Worm (Caenorhabditis elegans) whole organism, L4/young adult: Measurements from ENCODE around the gene C25H3.11.

Source experiments
- W03F9.2 ChIP-seq: fragments of 150-350 bp; optimal IDR thresholded peaks from 2 replicates; lab custom pipeline; 2014; ENCODE audit warnings: missing biosample characterization, missing genetic modification characterization
- dao-5 ChIP-seq: sonication (generic microtip); optimal IDR thresholded peaks from 2 replicates; lab custom pipeline; 2016; ENCODE audit warnings: missing genotype, missing genetic modification characterization, moderate library complexity, missing compliant biosample characterization
- him-1 ChIP-seq: sonication (generic microtip); optimal IDR thresholded peaks from 2 replicates; lab custom pipeline; 2016; ENCODE audit warnings: missing genotype, missing genetic modification reagents, missing genetic modification characterization, missing compliant biosample characterization

C25H3.11 gene

ce11 chrII:5704479-5704878, 15.6 kb upstream of the C25H3.11 start:
- TF ChIP-seq W03F9.2 (tag; lab: Kevin White, UChicago): no peak
- TF ChIP-seq him-1: no peak
- TF ChIP-seq dao-5 (tag; lab: Kevin White, UChicago): no peak

- no peak for TF ChIP-seq him-1
- no peak for TF ChIP-seq W03F9.2 (tag; lab: Kevin White, UChicago)
- no peak for TF ChIP-seq dao-5 (tag; lab: Kevin White, UChicago)
Measured at ce11 chrII:5702611-5703192, 13.9 kb upstream of the C25H3.11 start.

- TF ChIP-seq dao-5 (tag; lab: Kevin White, UChicago): no peak
- peak; percentile 40 for TF ChIP-seq him-1
- peak; percentile 52 for TF ChIP-seq W03F9.2 (tag; lab: Kevin White, UChicago)
Measured at ce11 chrII:5701485-5701884, 12.6 kb upstream of the C25H3.11 start.

- no peak for TF ChIP-seq dao-5 (tag; lab: Kevin White, UChicago)
- TF ChIP-seq him-1: no peak
- TF ChIP-seq W03F9.2 (tag; lab: Kevin White, UChicago): no peak
Measured at ce11 chrII:5698869-5699268, 10.0 kb upstream of the C25H3.11 start, which contains the start of the genes C25H3.10 and C25H3.1. C25H3.10 (minus strand) TSS chrII:5698969. C25H3.1 (plus strand) TSS chrII:5699071.

ce11 chrII:5698254-5698653, 9.4 kb upstream of the C25H3.11 start:
- TF ChIP-seq him-1 (no peak), W03F9.2 (tag; lab: Kevin White, UChicago) (no peak), dao-5 (tag; lab: Kevin White, UChicago) (no peak)

ce11 chrII:5697338-5697737, 8.5 kb upstream of the C25H3.11 start:
- TF ChIP-seq W03F9.2 (tag; lab: Kevin White, UChicago) (no peak), him-1 (no peak), dao-5 (tag; lab: Kevin White, UChicago) (no peak)

- TF ChIP-seq dao-5 (tag; lab: Kevin White, UChicago) (no peak), him-1 (no peak)
Measured at ce11 chrII:5696218-5696617, 7.4 kb upstream of the C25H3.11 start.

- TF ChIP-seq him-1 (no peak), W03F9.2 (tag; lab: Kevin White, UChicago) (no peak), dao-5 (tag; lab: Kevin White, UChicago) (no peak)
Measured at ce11 chrII:5694798-5695197, 6.0 kb upstream of the C25H3.11 start, which contains the start of gene C25H3.14. C25H3.14 (plus strand) TSS chrII:5695098.

- TF ChIP-seq him-1: no peak
- TF ChIP-seq W03F9.2 (tag; lab: Kevin White, UChicago): no peak
Measured at ce11 chrII:5693893-5694292, 5.1 kb upstream of the C25H3.11 start, which contains the start of gene C25H3.3. C25H3.3 (plus strand) TSS chrII:5694193.

ce11 chrII:5691216-5691771, 2.5 kb upstream of the C25H3.11 start, which contains the start of the genes ndub-5 and eif-2D:
ndub-5 (minus strand) TSS chrII:5691353.
eif-2D (plus strand) TSS chrII:5691721.
- TF ChIP-seq him-1: no peak
- TF ChIP-seq dao-5 (tag; lab: Kevin White, UChicago): no peak
- TF ChIP-seq W03F9.2 (tag; lab: Kevin White, UChicago): no peak

- TF ChIP-seq W03F9.2 (tag; lab: Kevin White, UChicago) (no peak), dao-5 (tag; lab: Kevin White, UChicago) (no peak), him-1 (no peak)
Measured at ce11 chrII:5680703-5681102, 8.1 kb downstream of the C25H3.11 start, which contains the start of gene flp-27. flp-27 (plus strand) TSS chrII:5681003.

- no peak for TF ChIP-seq him-1
- no peak for TF ChIP-seq dao-5 (tag; lab: Kevin White, UChicago)
- TF ChIP-seq W03F9.2 (tag; lab: Kevin White, UChicago): no peak
Measured at ce11 chrII:5669580-5669979, 19.3 kb downstream of the C25H3.11 start, which contains the start of gene C25H3.17. C25H3.17 (minus strand) TSS chrII:5669680.

ce11 chrII:5668830-5669229, 20.0 kb downstream of the C25H3.11 start, which contains the start of gene C25H3.7:
C25H3.7 (minus strand) TSS chrII:5668930.
- TF ChIP-seq dao-5 (tag; lab: Kevin White, UChicago) (no peak), W03F9.2 (tag; lab: Kevin White, UChicago) (no peak), him-1 (no peak)

- TF ChIP-seq W03F9.2 (tag; lab: Kevin White, UChicago): no peak
- no peak for TF ChIP-seq dao-5 (tag; lab: Kevin White, UChicago)
- TF ChIP-seq him-1: no peak
Measured at ce11 chrII:5667540-5667939, 21.3 kb downstream of the C25H3.11 start.
